Fruit fly (Drosophila melanogaster): ENCODE results near the gene CG10970.

dm6 chrX:9093062-9093461 lies 21.9 kb upstream of the CG10970 start:
- TF ChIP-seq CTCF (optimal IDR thresholded peaks at IDR 0.05) (no peak), CG8478 (optimal IDR thresholded peaks at IDR 0.05) (no peak)

All from S2 (cell line).